Worm (Caenorhabditis elegans) whole organism, early embryonic: ENCODE results near the gene C54F6.6.

ENCODE experiments used
- B0310.2 ChIP-seq: sonication (generic microtip); optimal IDR thresholded peaks from 2 replicates; lab custom pipeline; 2016; ENCODE audit warnings: mild to moderate bottlenecking, missing genetic modification characterization, missing compliant biosample characterization
- aly-1 ChIP-seq: sonication (generic microtip); optimal IDR thresholded peaks from 2 replicates; lab custom pipeline; 2016; ENCODE audit warnings: missing genetic modification characterization, missing compliant biosample characterization
- ama-1 ChIP-seq: fragments of 150-350 bp; optimal IDR thresholded peaks from 2 replicates; lab custom pipeline; 2014
- ceh-13 ChIP-seq: fragments of 200-800 bp; sonication (Bioruptor generic); optimal IDR thresholded peaks from 2 replicates; lab custom pipeline; 2018; ENCODE audit warnings: mild to moderate bottlenecking, missing genetic modification characterization, missing compliant biosample characterization
- ets-7 ChIP-seq: sonication (generic microtip); optimal IDR thresholded peaks from 2 replicates; lab custom pipeline; 2016; ENCODE audit warnings: missing genotype, missing genetic modification characterization, missing compliant biosample characterization
- flt-1 ChIP-seq: fragments of 200-800 bp; sonication (Bioruptor generic); IDR thresholded peaks from 2 replicates; pipeline ENCODE4 v1.3.6; 2022; ENCODE audit warnings: missing genetic modification characterization, missing compliant biosample characterization
- hmbx-1 ChIP-seq: sonication (generic microtip); optimal IDR thresholded peaks from 2 replicates; lab custom pipeline; 2016; ENCODE audit warnings: mild to moderate bottlenecking, missing genetic modification characterization, missing compliant biosample characterization
- hmg-4 ChIP-seq: fragments of 200-800 bp; sonication (Bioruptor generic); optimal IDR thresholded peaks from 2 replicates; lab custom pipeline; 2018; ENCODE audit warnings: mild to moderate bottlenecking, missing genetic modification characterization, missing compliant biosample characterization
- pes-1 ChIP-seq: fragments of 200-800 bp; sonication (Bioruptor generic); IDR thresholded peaks from 2 replicates; pipeline ENCODE4 v1.3.6; 2022; ENCODE audit warnings: missing genetic modification reagents, missing genetic modification characterization, missing compliant biosample characterization
- scrt-1 ChIP-seq: fragments of 200-800 bp; sonication (Bioruptor generic); IDR thresholded peaks from 2 replicates; pipeline ENCODE4 v1.3.6; 2022; ENCODE audit warnings: missing genetic modification characterization, missing compliant biosample characterization
- sea-1 ChIP-seq: fragments of 200-800 bp; sonication (Bioruptor generic); conservative IDR thresholded peaks from 2 replicates; pipeline ENCODE4 v1.3.6; 2022; ENCODE audit warnings: missing genetic modification characterization, missing compliant biosample characterization
- tbx-11 ChIP-seq: fragments of 200-800 bp; sonication (Bioruptor generic); IDR thresholded peaks from 2 replicates; pipeline ENCODE4 v1.3.6; 2022; ENCODE audit warnings: missing genetic modification characterization, missing compliant biosample characterization
- tra-4 ChIP-seq: sonication (generic microtip); optimal IDR thresholded peaks from 2 replicates; lab custom pipeline; 2017; ENCODE audit warnings: missing genetic modification characterization, missing compliant biosample characterization

DNA sequence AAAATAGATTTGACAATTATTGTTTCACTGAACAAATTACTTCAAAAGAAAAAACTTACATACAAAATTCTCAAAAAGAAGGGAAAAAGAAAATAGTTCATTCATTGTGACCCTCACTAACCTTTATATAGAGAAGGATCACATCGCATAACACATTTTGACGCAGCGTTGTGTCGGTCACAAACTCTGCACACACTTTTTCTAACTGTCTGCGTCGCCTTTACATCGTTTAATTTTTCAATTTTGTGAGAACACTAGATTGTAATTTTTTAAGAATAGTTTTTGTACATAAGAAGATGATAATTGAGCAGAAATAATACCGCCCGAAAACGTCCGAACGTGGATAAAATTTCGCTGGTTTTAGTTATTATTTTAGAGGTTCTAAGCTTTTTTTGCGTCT is 42.5 kb upstream of the C54F6.6 start, which contains the start of gene C18B10.6:
- no peak for TF ChIP-seq ceh-13 (GFP tag; lab: Kevin White, UChicago)
- TF ChIP-seq aly-1 (tag; lab: Kevin White, UChicago): no peak
- TF ChIP-seq scrt-1 (GFP tag; lab: Robert Waterston, UW): no peak
- TF ChIP-seq ama-1: no peak
- no peak for TF ChIP-seq sea-1 (GFP tag; lab: Robert Waterston, UW)
- no peak for TF ChIP-seq B0310.2 (tag; lab: Kevin White, UChicago)
- TF ChIP-seq tra-4 (tag; lab: Kevin White, UChicago): no peak
- TF ChIP-seq pes-1 (GFP tag; lab: Robert Waterston, UW): no peak
- no peak for TF ChIP-seq tbx-11 (GFP tag; lab: Robert Waterston, UW)
- TF ChIP-seq ets-7 (tag; lab: Kevin White, UChicago): no peak
- no peak for TF ChIP-seq hmg-4 (GFP tag; lab: Kevin White, UChicago)
- TF ChIP-seq hmbx-1 (tag; lab: Kevin White, UChicago): no peak
- TF ChIP-seq flt-1 (GFP tag; lab: Robert Waterston, UW): no peak
